Worm (Caenorhabditis elegans): Measurements from ENCODE around the gene hacl-1.
A peak's percentile ranks its signal among the peaks of the same experiment; 100 is the strongest.

hacl-1 gene

ce11 chrII:11484600-11484999 is 8.2 kb downstream of the hacl-1 start:
- TF ChIP-seq tbx-2 (tag; optimal IDR thresholded peaks at IDR 0.05) (peak; percentile 54), Y116A8C.19 (tag; optimal IDR thresholded peaks at IDR 0.05; ENCODE audit: borderline replicate concordance) (no peak), vab-15 (tag; optimal IDR thresholded peaks at IDR 0.05) (peak; percentile 48), irx-1 (tag; optimal IDR thresholded peaks at IDR 0.05) (peak; percentile 1), sup-37 (GFP tag; optimal IDR thresholded peaks at IDR 0.05) (no peak), dsc-1 (tag; optimal IDR thresholded peaks at IDR 0.05) (peak; percentile 62), F16B12.6 (tag; optimal IDR thresholded peaks at IDR 0.05) (peak; percentile 46), elt-3 (tag; optimal IDR thresholded peaks at IDR 0.05) (peak in 2 of 6 experiments; percentile 34 to 51), mef-2 (tag; optimal IDR thresholded peaks at IDR 0.05) (no peak), pqm-1 (tag; optimal IDR thresholded peaks at IDR 0.05) (no peak), nhr-12 (tag; optimal IDR thresholded peaks at IDR 0.05) (no peak), lin-13 (GFP tag; optimal IDR thresholded peaks at IDR 0.05) (no peak), rnt-1 (tag; optimal IDR thresholded peaks at IDR 0.05) (peak; percentile 79), hlh-4 (tag; optimal IDR thresholded peaks at IDR 0.05) (no peak), fkh-10 (GFP tag; optimal IDR thresholded peaks at IDR 0.05) (peak; percentile 40), mdl-1 (tag; optimal IDR thresholded peaks at IDR 0.05) (peak in 1 of 2 experiments; percentile 85), nhr-77 (tag; optimal IDR thresholded peaks at IDR 0.05) (peak; percentile 41), nhr-28 (tag; optimal IDR thresholded peaks at IDR 0.05) (no peak), lin-39 (tag; optimal IDR thresholded peaks at IDR 0.05) (no peak), tlp-1 (tag; optimal IDR thresholded peaks at IDR 0.05) (no peak), nhr-47 (tag; optimal IDR thresholded peaks at IDR 0.05) (peak; percentile 78), xbp-1 (tag; optimal IDR thresholded peaks at IDR 0.05) (peak; percentile 53), alr-1 (tag; optimal IDR thresholded peaks at IDR 0.05; ENCODE audit: borderline replicate concordance) (no peak), ceh-82 (tag; optimal IDR thresholded peaks at IDR 0.05) (peak; percentile 38 to 87 (median 46)), lir-3 (tag; optimal IDR thresholded peaks at IDR 0.05; ENCODE audit: poor library complexity) (peak; percentile 82), nhr-85 (tag) (peak; percentile 79), isw-1 (GFP tag; IDR thresholded peaks at IDR 0.05) (no peak), C04F5.9 (tag; optimal IDR thresholded peaks at IDR 0.05) (no peak), snu-23 (GFP tag; optimal IDR thresholded peaks at IDR 0.05) (peak; percentile 85), unc-130 (tag; optimal IDR thresholded peaks at IDR 0.05) (peak; percentile 73), lsy-2 (tag; optimal IDR thresholded peaks at IDR 0.05) (peak; percentile 72 to 91), snpc-4 (tag; optimal IDR thresholded peaks at IDR 0.05) (peak; percentile 51), grh-1 (GFP tag; IDR thresholded peaks at IDR 0.05) (peak; percentile 44; the same call in 1 of the 2 replicates), ceh-90 (tag; optimal IDR thresholded peaks at IDR 0.05) (no peak), fkh-4 (tag; optimal IDR thresholded peaks at IDR 0.05; ENCODE audit: borderline replicate concordance) (no peak), swsn-7 (tag; optimal IDR thresholded peaks at IDR 0.05) (peak; percentile 70), aha-1 (tag; optimal IDR thresholded peaks at IDR 0.05) (no peak), nhr-84 (tag; optimal IDR thresholded peaks at IDR 0.05) (no peak), fos-1 (tag; optimal IDR thresholded peaks at IDR 0.05) (peak; percentile 8), ztf-11 (tag; optimal IDR thresholded peaks at IDR 0.05) (peak in 1 of 2 experiments; percentile 52), ceh-88 (GFP tag; IDR thresholded peaks at IDR 0.05) (peak; percentile 60), mab-9 (GFP tag; IDR thresholded peaks at IDR 0.05) (no peak), nhr-76 (tag; optimal IDR thresholded peaks at IDR 0.05) (no peak), ceh-8 (GFP tag; optimal IDR thresholded peaks at IDR 0.05) (no peak), elt-2 (tag; optimal IDR thresholded peaks at IDR 0.05) (peak; percentile 50), egl-27 (tag; optimal IDR thresholded peaks at IDR 0.05) (peak in 1 of 2 experiments; percentile 25), ets-5 (GFP tag; IDR thresholded peaks at IDR 0.05) (no peak), C16A3.4 (tag; optimal IDR thresholded peaks at IDR 0.05) (peak; percentile 83), lin-35 (GFP tag; optimal IDR thresholded peaks at IDR 0.05) (peak; percentile 69 to 84), pax-3 (tag; optimal IDR thresholded peaks at IDR 0.05) (no peak), zag-1 (tag; optimal IDR thresholded peaks at IDR 0.05) (no peak), sox-4 (tag; optimal IDR thresholded peaks at IDR 0.05) (no peak), efl-1 (optimal IDR thresholded peaks at IDR 0.05) (peak; percentile 54 to 62), efl-1 (GFP tag; optimal IDR thresholded peaks at IDR 0.05 in 1 of 2) (peak; percentile 50 to 96)
